Worm (Caenorhabditis elegans) whole organism, early embryonic: ENCODE results near the gene gadr-3.

Source experiments
- ceh-13 ChIP-seq: fragments of 200-800 bp; sonication (Bioruptor generic); optimal IDR thresholded peaks from 2 replicates; lab custom pipeline; 2018; ENCODE audit warnings: mild to moderate bottlenecking, missing genetic modification characterization, missing compliant biosample characterization
- ceh-36 ChIP-seq: sonication (generic microtip); optimal IDR thresholded peaks from 2 replicates; lab custom pipeline; 2016; ENCODE audit warnings: missing genetic modification characterization, inconsistent platforms, missing compliant biosample characterization
- ets-7 ChIP-seq: sonication (generic microtip); optimal IDR thresholded peaks from 2 replicates; lab custom pipeline; 2016; ENCODE audit warnings: missing genotype, missing genetic modification characterization, missing compliant biosample characterization

- no peak for TF ChIP-seq ceh-13
- no peak for TF ChIP-seq ceh-36
- TF ChIP-seq ets-7 (tag; lab: Kevin White, UChicago) = no peak
Measured at ce11 chrIII:6236649-6237048, 49.1 kb downstream of the gadr-3 start, which contains the start of gene T12A2.21.
